Fruit fly (Drosophila melanogaster) whole organism, embryonic: ENCODE data around the gene Cdc37.

Experiments
- Aef1 ChIP-seq: fragments of 200-800 bp; sonication (Bioruptor generic); IDR thresholded peaks from 3 replicates; pipeline ENCODE4 v1.3.6; 2022; ENCODE audit warnings: missing biosample characterization, missing genetic modification characterization
- BtbVII ChIP-seq: fragments of 200-800 bp; sonication (Bioruptor generic); optimal IDR thresholded peaks from 3 replicates; lab custom pipeline; 2017; ENCODE audit warnings: missing biosample characterization, mild to moderate bottlenecking, missing genetic modification characterization
- CG10274 ChIP-seq: fragments of 200-800 bp; sonication (Bioruptor generic); optimal IDR thresholded peaks from 3 replicates; lab custom pipeline; 2017; ENCODE audit warnings: missing biosample characterization, mild to moderate bottlenecking, missing genetic modification characterization
- CG10366 ChIP-seq: fragments of 200-800 bp; sonication (Bioruptor generic); IDR thresholded peaks from 2 replicates; pipeline ENCODE4 v1.3.6; 2022; ENCODE audit warnings: missing biosample characterization, missing genetic modification characterization
- CG11695 ChIP-seq: fragments of 200-800 bp; sonication (Bioruptor generic); IDR thresholded peaks from 3 replicates; pipeline ENCODE4 v1.3.6; 2022; ENCODE audit warnings: missing biosample characterization, missing genetic modification characterization
- CG12104 ChIP-seq: fragments of 200-800 bp; sonication (Bioruptor generic); optimal IDR thresholded peaks from 3 replicates; lab custom pipeline; 2016; ENCODE audit warnings: missing biosample characterization, missing genetic modification characterization
- CG13287 ChIP-seq: fragments of 200-800 bp; sonication (Bioruptor generic); IDR thresholded peaks from 2 replicates; pipeline ENCODE4 v1.3.6; 2022; ENCODE audit warnings: missing biosample characterization, missing genetic modification characterization; ENCODE audit not compliant: partially characterized antibody
- CG15073 ChIP-seq: fragments of 200-800 bp; sonication (Bioruptor generic); optimal IDR thresholded peaks from 2 replicates; lab custom pipeline; 2016; ENCODE audit warnings: missing biosample characterization, missing genetic modification characterization
- CG15601 ChIP-seq: fragments of 200-800 bp; sonication (Bioruptor generic); optimal IDR thresholded peaks from 3 replicates; lab custom pipeline; 2019; ENCODE audit warnings: missing biosample characterization, mild to moderate bottlenecking, missing genetic modification characterization, moderate library complexity
- CG17802 ChIP-seq: fragments of 200-800 bp; sonication (Bioruptor generic); optimal IDR thresholded peaks from 2 replicates; lab custom pipeline; 2018; ENCODE audit warnings: missing biosample characterization, mild to moderate bottlenecking, missing genetic modification characterization, moderate library complexity
- CG2120 ChIP-seq: fragments of 200-800 bp; sonication (Bioruptor generic); optimal IDR thresholded peaks from 3 replicates; lab custom pipeline; 2016; ENCODE audit warnings: missing biosample characterization, missing genetic modification characterization
- CG3726 ChIP-seq: fragments of 200-800 bp; sonication (Bioruptor generic); IDR thresholded peaks from 3 replicates; pipeline ENCODE4, ENCODE4 v1.3.6; 2022; ENCODE audit warnings: missing biosample characterization, missing genetic modification characterization
- CG3838 ChIP-seq: fragments of 200-800 bp; sonication (Bioruptor generic); optimal IDR thresholded peaks from 3 replicates; lab custom pipeline; 2016; ENCODE audit warnings: missing biosample characterization, missing genetic modification characterization
- CG4328 ChIP-seq: fragments of 200-800 bp; sonication (Bioruptor generic); optimal IDR thresholded peaks from 3 replicates; lab custom pipeline; 2017; ENCODE audit warnings: missing biosample characterization, missing genetic modification reagents, missing genetic modification characterization
- CG4730 ChIP-seq: fragments of 200-800 bp; sonication (Bioruptor generic); IDR thresholded peaks from 2 replicates; pipeline ENCODE4 v1.3.6; 2022; ENCODE audit warnings: missing biosample characterization, missing genetic modification characterization
- CG6689 ChIP-seq: fragments of 200-800 bp; sonication (Bioruptor generic); IDR thresholded peaks from 2 replicates; pipeline ENCODE4 v1.3.6; 2022; ENCODE audit warnings: missing biosample characterization, missing genetic modification characterization
- CG7556 ChIP-seq: fragments of 200-800 bp; sonication (Bioruptor generic); optimal IDR thresholded peaks from 2 replicates; lab custom pipeline; 2017; ENCODE audit warnings: missing biosample characterization, mild to moderate bottlenecking, missing genetic modification characterization
- CG7987 ChIP-seq: fragments of 200-800 bp; sonication (Bioruptor generic); optimal IDR thresholded peaks from 2 replicates; lab custom pipeline; 2018; ENCODE audit warnings: missing biosample characterization, mild to moderate bottlenecking, missing genetic modification characterization, moderate library complexity
- CG8478 ChIP-seq: fragments of >200 bp; optimal IDR thresholded peaks from 2 replicates; lab custom pipeline; 2018
- CG9797 ChIP-seq: fragments of 200-800 bp; sonication (Bioruptor generic); optimal IDR thresholded peaks from 3 replicates; lab custom pipeline; 2018; ENCODE audit warnings: missing biosample characterization, mild to moderate bottlenecking, missing genetic modification characterization
- CG9876 ChIP-seq: fragments of 200-800 bp; sonication (Bioruptor generic); optimal IDR thresholded peaks from 2 replicates; lab custom pipeline; 2016; ENCODE audit warnings: missing biosample characterization, missing genetic modification characterization
- Dip3 ChIP-seq: fragments of 200-800 bp; sonication (Bioruptor generic); optimal IDR thresholded peaks from 3 replicates; lab custom pipeline; 2016; ENCODE audit warnings: missing biosample characterization, missing genetic modification characterization
- Elba2 ChIP-seq: fragments of 200-800 bp; sonication (Bioruptor generic); optimal IDR thresholded peaks from 3 replicates; lab custom pipeline; 2016; ENCODE audit warnings: missing biosample characterization, missing genetic modification characterization
- GATAe ChIP-seq: fragments of 200-800 bp; sonication (Bioruptor generic); conservative IDR thresholded peaks from 2 replicates; pipeline ENCODE4 v1.3.6; 2022; ENCODE audit warnings: missing biosample characterization, missing genetic modification characterization
- Gsc ChIP-seq: fragments of 200-800 bp; sonication (Bioruptor generic); IDR thresholded peaks from 2 replicates; pipeline ENCODE4 v1.3.6; 2022; ENCODE audit warnings: missing biosample characterization, missing genetic modification characterization
- H15 ChIP-seq: fragments of 200-800 bp; sonication (Bioruptor generic); IDR thresholded peaks from 3 replicates; pipeline ENCODE4 v1.3.6; 2022; ENCODE audit warnings: missing biosample characterization, missing genetic modification characterization
- Hmx ChIP-seq: fragments of 200-800 bp; sonication (Bioruptor generic); optimal IDR thresholded peaks from 2 replicates; lab custom pipeline; 2016; ENCODE audit warnings: missing biosample characterization, missing genetic modification characterization
- Kr ChIP-seq: fragments of 200-800 bp; sonication (Bioruptor generic); optimal IDR thresholded peaks from 2 replicates; lab custom pipeline; 2017; ENCODE audit warnings: missing biosample characterization, mild to moderate bottlenecking, missing genetic modification characterization
- Lhr ChIP-seq: fragments of 200-800 bp; sonication (Bioruptor generic); optimal IDR thresholded peaks from 3 replicates; lab custom pipeline; 2017; ENCODE audit warnings: mild to moderate bottlenecking, missing biosample characterization, missing genetic modification reagents, missing genetic modification characterization
- Lim3 ChIP-seq: fragments of 200-800 bp; sonication (Bioruptor generic); IDR thresholded peaks from 2 replicates; pipeline ENCODE4 v1.3.6; 2022; ENCODE audit warnings: missing biosample characterization, missing genetic modification characterization
- Mes4 ChIP-seq: fragments of 200-800 bp; sonication (Bioruptor generic); optimal IDR thresholded peaks from 2 replicates; lab custom pipeline; 2016; ENCODE audit warnings: missing biosample characterization, missing genetic modification characterization
- Sry-β ChIP-seq: fragments of 200-800 bp; sonication (Bioruptor generic); optimal IDR thresholded peaks from 2 replicates; lab custom pipeline; 2018; ENCODE audit warnings: missing biosample characterization, mild to moderate bottlenecking, missing genetic modification characterization, moderate library complexity
- Stat92E ChIP-seq, 3 experiments: fragments of >200 bp in 2 of 3; fragments of 200-800 bp in 1 of 3; sonication (Bioruptor generic) in 1 of 3; optimal IDR thresholded peaks; 2 replicates each; lab custom pipeline; 2017 to 2019; ENCODE audit warnings: missing biosample characterization in 3 of 3, missing genetic modification characterization in 3 of 3, mild to moderate bottlenecking in 1 of 3, moderate library complexity in 1 of 3
- Taf1 ChIP-seq: fragments of 200-800 bp; sonication (Bioruptor generic); IDR thresholded peaks from 2 replicates; pipeline ENCODE4 v1.3.6; 2022; ENCODE audit warnings: missing biosample characterization, missing genetic modification characterization
- al ChIP-seq: fragments of 200-800 bp; sonication (Bioruptor generic); IDR thresholded peaks from 2 replicates; pipeline ENCODE4 v1.3.6; 2022; ENCODE audit warnings: missing biosample characterization, missing genetic modification characterization
- aop ChIP-seq: fragments of 200-800 bp; sonication (Bioruptor generic); IDR thresholded peaks from 2 replicates; pipeline ENCODE4 v1.3.6; 2022; ENCODE audit warnings: missing biosample characterization, missing genetic modification characterization
- chif ChIP-seq, 2 experiments: fragments of 200-800 bp; sonication (Bioruptor generic); optimal IDR thresholded peaks; 3 replicates each; lab custom pipeline; 2016; ENCODE audit warnings: missing biosample characterization in 2 of 2, missing genetic modification characterization in 2 of 2
- cwo ChIP-seq: fragments of 200-800 bp; sonication (Bioruptor generic); optimal IDR thresholded peaks from 3 replicates; lab custom pipeline; 2017; ENCODE audit warnings: missing biosample characterization, missing genetic modification characterization, mild to moderate bottlenecking, moderate library complexity, missing genetic modification reagents
- eyg ChIP-seq: fragments of 200-800 bp; sonication (Bioruptor generic); optimal IDR thresholded peaks from 3 replicates; lab custom pipeline; 2016; ENCODE audit warnings: missing biosample characterization, missing genetic modification characterization
- gfzf ChIP-seq: fragments of 200-800 bp; sonication (Bioruptor generic); optimal IDR thresholded peaks from 2 replicates; lab custom pipeline; 2016; ENCODE audit warnings: missing biosample characterization, mild to moderate bottlenecking, missing genetic modification characterization, moderate library complexity
- gro ChIP-seq: fragments of 200-800 bp; sonication (Bioruptor generic); optimal IDR thresholded peaks from 2 replicates; lab custom pipeline; 2016; ENCODE audit warnings: missing biosample characterization, missing genetic modification characterization
- jigr1 ChIP-seq: fragments of 200-800 bp; sonication (Bioruptor generic); IDR thresholded peaks from 3 replicates; pipeline ENCODE4 v1.3.6; 2022; ENCODE audit warnings: missing biosample characterization, missing genetic modification characterization
- luna ChIP-seq: fragments of 200-800 bp; sonication (Bioruptor generic); optimal IDR thresholded peaks from 2 replicates; lab custom pipeline; 2016; ENCODE audit warnings: missing biosample characterization, missing genetic modification characterization
- pan ChIP-seq, 4 experiments: fragments of >200 bp in 3 of 4; fragments of 200-800 bp in 1 of 4; sonication (Bioruptor generic) in 1 of 4; optimal IDR thresholded peaks in 3 of 4; IDR thresholded peaks in 1 of 4; 2 replicates each; pipeline versions ENCODE4 v1.3.6 to Lab custom; 2017 to 2022; ENCODE audit warnings: missing biosample characterization in 2 of 4, missing genetic modification characterization in 2 of 4, mixed read lengths in 1 of 4
- peb ChIP-seq: fragments of 200-800 bp; sonication (Bioruptor generic); IDR thresholded peaks from 2 replicates; pipeline ENCODE4 v1.3.6; 2022; ENCODE audit warnings: missing biosample characterization, missing genetic modification characterization
- scrt ChIP-seq: fragments of 200-800 bp; sonication (Bioruptor generic); optimal IDR thresholded peaks from 2 replicates; lab custom pipeline; 2018; ENCODE audit warnings: missing biosample characterization, mild to moderate bottlenecking, missing genetic modification characterization, moderate library complexity
- sd ChIP-seq: fragments of 200-800 bp; sonication (Bioruptor generic); optimal IDR thresholded peaks from 3 replicates; lab custom pipeline; 2018; ENCODE audit warnings: missing biosample characterization, mild to moderate bottlenecking, missing genetic modification characterization, moderate library complexity
- sim ChIP-seq: fragments of 200-800 bp; sonication (Bioruptor generic); IDR thresholded peaks from 2 replicates; pipeline ENCODE4 v1.3.6; 2022; ENCODE audit warnings: missing biosample characterization, missing genetic modification characterization
- sna ChIP-seq: fragments of 200-800 bp; sonication (Bioruptor generic); IDR thresholded peaks from 2 replicates; pipeline ENCODE4 v1.3.6; 2022; ENCODE audit warnings: missing biosample characterization, missing genetic modification characterization; ENCODE audit not compliant: partially characterized antibody
- sr ChIP-seq: fragments of 200-800 bp; sonication (Bioruptor generic); IDR thresholded peaks from 3 replicates; pipeline ENCODE4 v1.3.6; 2022; ENCODE audit warnings: missing biosample characterization, missing genetic modification characterization
- trem ChIP-seq: fragments of 200-800 bp; optimal IDR thresholded peaks from 3 replicates; lab custom pipeline; 2019; ENCODE audit warnings: missing biosample characterization, mild to moderate bottlenecking, missing genetic modification characterization, moderate library complexity

The Cdc37 gene

dm6 chr3L:1802802-1803201 is 7.6 kb downstream of the Cdc37 start, which contains the start of the genes JTBR and CG42676 (continued):
- TF ChIP-seq CG4730 (GFP tag; lab: Robert Waterston, UW), result no peak
- TF ChIP-seq CG6689, result no peak
- peak; percentile 20 for TF ChIP-seq gro
- no peak for TF ChIP-seq CG10366 (GFP tag; lab: Robert Waterston, UW)
- no peak for TF ChIP-seq CG17802 (tag; lab: Kevin White, UChicago)
- TF ChIP-seq peb (GFP tag; lab: Robert Waterston, UW), result no peak
- TF ChIP-seq Kr (GFP tag; lab: Kevin White, UChicago), result no peak
- TF ChIP-seq BtbVII (GFP tag; lab: Kevin White, UChicago), result no peak
- 0 out of 2 replicates have a peak, but pooled peaks have one; percentile 33 for TF ChIP-seq sna (GFP tag; lab: Robert Waterston, UW)
- TF ChIP-seq CG3726, result no peak
- TF ChIP-seq eyg, result no peak
- TF ChIP-seq CG4328 (GFP tag; lab: Kevin White, UChicago), result no peak
- TF ChIP-seq GATAe, result no peak
- TF ChIP-seq sd (tag; lab: Kevin White, UChicago), result no peak
- no peak for TF ChIP-seq CG15073 (GFP tag; lab: Kevin White, UChicago)
- no peak for TF ChIP-seq CG15601 (tag; lab: Kevin White, UChicago)
- no peak for TF ChIP-seq Hmx
- no peak for TF ChIP-seq CG9876 (GFP tag; lab: Kevin White, UChicago)
- no peak for TF ChIP-seq jigr1 (GFP tag; lab: Robert Waterston, UW)
- TF ChIP-seq Mes4 (GFP tag; lab: Kevin White, UChicago), result no peak
- TF ChIP-seq CG10274 (GFP tag; lab: Kevin White, UChicago), result no peak
- no peak for TF ChIP-seq al (GFP tag; lab: Robert Waterston, UW)
- peak in 1 of 3 experiments; percentile 21 for TF ChIP-seq Stat92E (GFP tag; optimal IDR thresholded peaks at IDR 0.05; lab: Kevin White, UChicago)
- TF ChIP-seq aop, result no peak
- no peak for TF ChIP-seq Taf1 (GFP tag; lab: Robert Waterston, UW)
- no peak for TF ChIP-seq Aef1 (GFP tag; lab: Robert Waterston, UW)
- TF ChIP-seq cwo (GFP tag; lab: Kevin White, UChicago), result no peak
- peak in 1 of 2 experiments; percentile 8 for TF ChIP-seq chif (GFP tag; optimal IDR thresholded peaks at IDR 0.05; lab: Kevin White, UChicago)
- peak; percentile 73 for TF ChIP-seq CG13287
- peak; percentile 73 for TF ChIP-seq gfzf (GFP tag; lab: Kevin White, UChicago)
- peak; percentile 19 for TF ChIP-seq CG12104 (GFP tag; lab: Kevin White, UChicago)
- no peak for TF ChIP-seq pan (optimal IDR thresholded peaks at IDR 0.05; lab: Kevin White, UChicago)
- TF ChIP-seq pan (GFP tag; optimal IDR thresholded peaks at IDR 0.05 in 1 of 2, IDR thresholded peaks at IDR 0.05 in 1 of 2), result no peak
- TF ChIP-seq Lhr, result peak; percentile 75
- TF ChIP-seq Sry-β (GFP tag; lab: Kevin White, UChicago), result peak; percentile 60
- no peak for TF ChIP-seq CG11695 (GFP tag; lab: Robert Waterston, UW)
- no peak for TF ChIP-seq sr
- TF ChIP-seq Gsc (GFP tag; lab: Robert Waterston, UW), result no peak
- TF ChIP-seq sim (GFP tag; lab: Robert Waterston, UW), result no peak
- no peak for TF ChIP-seq scrt (GFP tag; lab: Kevin White, UChicago)
- no peak for TF ChIP-seq luna
- no peak for TF ChIP-seq CG8478
- TF ChIP-seq CG3838 (GFP tag; lab: Kevin White, UChicago), result no peak
- TF ChIP-seq H15 (GFP tag; lab: Robert Waterston, UW), result no peak
- peak; percentile 61 for TF ChIP-seq trem (tag; lab: Kevin White, UChicago)
- no peak for TF ChIP-seq CG7987 (GFP tag; lab: Kevin White, UChicago)
- TF ChIP-seq Dip3 (GFP tag; lab: Kevin White, UChicago), result no peak
- peak; percentile 41 for TF ChIP-seq CG2120 (GFP tag; lab: Kevin White, UChicago)
- TF ChIP-seq CG7556 (GFP tag; lab: Kevin White, UChicago), result no peak
- TF ChIP-seq CG9797, result peak; percentile 87
- TF ChIP-seq Elba2 (GFP tag; lab: Kevin White, UChicago), result peak; percentile 57
- TF ChIP-seq Lim3 (GFP tag; lab: Robert Waterston, UW), result no peak
- TF ChIP-seq, all 482 proteins: peak for 79
